Fruit fly (Drosophila melanogaster) whole organism, embryonic: Measurements from ENCODE around the gene SerRS-m.
A peak's percentile ranks its signal among the peaks of the same experiment; 100 is the strongest.

Source experiments
- Awh ChIP-seq: fragments of 200-800 bp; sonication (Bioruptor generic); IDR thresholded peaks from 2 replicates; pipeline ENCODE4, ENCODE4 v1.3.6; 2022; ENCODE audit warnings: missing biosample characterization, missing genetic modification characterization
- CG10274 ChIP-seq: fragments of 200-800 bp; sonication (Bioruptor generic); optimal IDR thresholded peaks from 3 replicates; lab custom pipeline; 2017; ENCODE audit warnings: missing biosample characterization, mild to moderate bottlenecking, missing genetic modification characterization
- CG10543 ChIP-seq: fragments of 200-800 bp; sonication (Bioruptor generic); optimal IDR thresholded peaks from 3 replicates; lab custom pipeline; 2017; ENCODE audit warnings: missing biosample characterization, mild to moderate bottlenecking, missing genetic modification characterization, moderate library complexity
- CG10979 ChIP-seq: fragments of 200-800 bp; sonication (Bioruptor generic); optimal IDR thresholded peaks from 2 replicates; lab custom pipeline; 2018; ENCODE audit warnings: missing biosample characterization, mild to moderate bottlenecking, missing genetic modification characterization, moderate library complexity
- CG11085 ChIP-seq: fragments of 200-800 bp; sonication (Bioruptor generic); IDR thresholded peaks from 2 replicates; pipeline ENCODE4 v1.3.6; 2022; ENCODE audit warnings: missing biosample characterization, missing genetic modification characterization
- CG11456 ChIP-seq: fragments of 200-800 bp; sonication (Bioruptor generic); IDR thresholded peaks from 3 replicates; pipeline ENCODE4 v1.3.6; 2022; ENCODE audit warnings: missing biosample characterization, missing genetic modification characterization
- CG14014 ChIP-seq: fragments of 200-800 bp; sonication (Bioruptor generic); IDR thresholded peaks from 2 replicates; pipeline ENCODE4 v1.3.6; 2022; ENCODE audit warnings: missing biosample characterization, missing genetic modification characterization
- CG14667 ChIP-seq: fragments of 200-800 bp; sonication (Bioruptor generic); IDR thresholded peaks from 2 replicates; pipeline ENCODE4 v1.3.6; 2022; ENCODE audit warnings: missing biosample characterization, missing genetic modification characterization
- CG14860 ChIP-seq: fragments of 200-800 bp; sonication (Bioruptor generic); IDR thresholded peaks from 3 replicates; pipeline ENCODE4 v1.3.6; 2022; ENCODE audit warnings: missing biosample characterization, missing genetic modification characterization; ENCODE audit not compliant: partially characterized antibody
- CG15011 ChIP-seq: fragments of 200-800 bp; sonication (Bioruptor generic); optimal IDR thresholded peaks from 3 replicates; lab custom pipeline; 2018; ENCODE audit warnings: missing biosample characterization, mild to moderate bottlenecking, missing genetic modification characterization
- CG15601 ChIP-seq: fragments of 200-800 bp; sonication (Bioruptor generic); optimal IDR thresholded peaks from 3 replicates; lab custom pipeline; 2019; ENCODE audit warnings: missing biosample characterization, mild to moderate bottlenecking, missing genetic modification characterization, moderate library complexity
- CG17186 ChIP-seq: fragments of 200-800 bp; sonication (Bioruptor generic); optimal IDR thresholded peaks from 3 replicates; lab custom pipeline; 2017; ENCODE audit warnings: missing biosample characterization, missing genetic modification reagents, missing genetic modification characterization
- CG17568 ChIP-seq: fragments of 200-800 bp; sonication (Bioruptor generic); optimal IDR thresholded peaks from 2 replicates; lab custom pipeline; 2018; ENCODE audit warnings: missing biosample characterization, mild to moderate bottlenecking, missing genetic modification characterization, moderate library complexity
- CG18599 ChIP-seq: fragments of 200-800 bp; sonication (Bioruptor generic); optimal IDR thresholded peaks from 3 replicates; lab custom pipeline; 2017; ENCODE audit warnings: missing biosample characterization, missing genetic modification characterization, mild to moderate bottlenecking, moderate library complexity, missing genetic modification reagents
- CG2116 ChIP-seq: fragments of 200-800 bp; sonication (Bioruptor generic); optimal IDR thresholded peaks from 3 replicates; lab custom pipeline; 2018; ENCODE audit warnings: missing biosample characterization, mild to moderate bottlenecking, missing genetic modification characterization
- CG32772 ChIP-seq: fragments of 200-800 bp; sonication (Bioruptor generic); IDR thresholded peaks from 2 replicates; pipeline ENCODE4 v1.3.6; 2022; ENCODE audit warnings: missing biosample characterization, missing genetic modification characterization
- CG3726 ChIP-seq: fragments of 200-800 bp; sonication (Bioruptor generic); IDR thresholded peaks from 3 replicates; pipeline ENCODE4, ENCODE4 v1.3.6; 2022; ENCODE audit warnings: missing biosample characterization, missing genetic modification characterization
- CG42726 ChIP-seq: fragments of 200-800 bp; sonication (Bioruptor generic); IDR thresholded peaks from 2 replicates; pipeline ENCODE4 v1.3.6; 2022; ENCODE audit warnings: missing biosample characterization, missing genetic modification characterization; ENCODE audit not compliant: partially characterized antibody
- CG7556 ChIP-seq: fragments of 200-800 bp; sonication (Bioruptor generic); optimal IDR thresholded peaks from 2 replicates; lab custom pipeline; 2017; ENCODE audit warnings: missing biosample characterization, mild to moderate bottlenecking, missing genetic modification characterization
- CTCF ChIP-seq: fragments of 200-800 bp; sonication (Bioruptor generic); optimal IDR thresholded peaks from 2 replicates; lab custom pipeline; 2017; ENCODE audit warnings: missing biosample characterization, mild to moderate bottlenecking, missing genetic modification characterization, moderate library complexity
- Drgx ChIP-seq: fragments of 200-800 bp; sonication (Bioruptor generic); IDR thresholded peaks from 2 replicates; pipeline ENCODE4 v1.3.6; 2022; ENCODE audit warnings: missing biosample characterization, missing genetic modification characterization
- GATAe ChIP-seq: fragments of 200-800 bp; sonication (Bioruptor generic); conservative IDR thresholded peaks from 2 replicates; pipeline ENCODE4 v1.3.6; 2022; ENCODE audit warnings: missing biosample characterization, missing genetic modification characterization
- HLHmδ ChIP-seq: fragments of 200-800 bp; sonication (Bioruptor generic); optimal IDR thresholded peaks from 2 replicates; lab custom pipeline; 2018; ENCODE audit warnings: missing biosample characterization, mild to moderate bottlenecking, missing genetic modification characterization, moderate library complexity
- Hey ChIP-seq: fragments of 200-800 bp; sonication (Bioruptor generic); optimal IDR thresholded peaks from 3 replicates; lab custom pipeline; 2018; ENCODE audit warnings: missing biosample characterization, mild to moderate bottlenecking, missing genetic modification characterization
- Hr51 ChIP-seq, 2 experiments: fragments of 200-800 bp; sonication (Bioruptor generic); optimal IDR thresholded peaks; 2 replicates in 1 of 2; 3 replicates in 1 of 2; lab custom pipeline; 2016 to 2018; ENCODE audit warnings: missing biosample characterization in 2 of 2, missing genetic modification characterization in 2 of 2, mild to moderate bottlenecking in 1 of 2, moderate library complexity in 1 of 2
- NC2α ChIP-seq: fragments of 200-800 bp; sonication (Bioruptor generic); optimal IDR thresholded peaks from 2 replicates; lab custom pipeline; 2016; ENCODE audit warnings: missing biosample characterization, missing genetic modification characterization
- Nf-YA ChIP-seq: fragments of 200-800 bp; sonication (Bioruptor generic); IDR thresholded peaks from 2 replicates; pipeline ENCODE4 v1.3.6; 2022; ENCODE audit warnings: missing biosample characterization, missing genetic modification characterization
- Nf-YB ChIP-seq: fragments of 200-800 bp; sonication (Bioruptor generic); optimal IDR thresholded peaks from 3 replicates; lab custom pipeline; 2019; ENCODE audit warnings: missing biosample characterization, mild to moderate bottlenecking, missing genetic modification characterization, moderate library complexity
- Ptx1 ChIP-seq: fragments of 200-800 bp; sonication (Bioruptor generic); IDR thresholded peaks from 2 replicates; pipeline ENCODE4 v1.3.6; 2022; ENCODE audit warnings: missing biosample characterization, missing genetic modification characterization
- Sin3A ChIP-seq: fragments of >200 bp; optimal IDR thresholded peaks from 2 replicates; lab custom pipeline; 2018
- chif ChIP-seq, 2 experiments: fragments of 200-800 bp; sonication (Bioruptor generic); optimal IDR thresholded peaks; 3 replicates each; lab custom pipeline; 2016; ENCODE audit warnings: missing biosample characterization in 2 of 2, missing genetic modification characterization in 2 of 2
- chm ChIP-seq: fragments of 200-800 bp; sonication (Bioruptor generic); IDR thresholded peaks from 2 replicates; pipeline ENCODE4 v1.3.6; 2022; ENCODE audit warnings: missing biosample characterization, missing genetic modification characterization
- crp ChIP-seq, 2 experiments: fragments of 200-800 bp; sonication (Bioruptor generic); optimal IDR thresholded peaks; 2 replicates in 1 of 2; 3 replicates in 1 of 2; lab custom pipeline; 2017; ENCODE audit warnings: missing biosample characterization in 2 of 2, missing genetic modification characterization in 2 of 2, mild to moderate bottlenecking in 1 of 2, moderate library complexity in 1 of 2
- danr ChIP-seq: fragments of 200-800 bp; sonication (Bioruptor generic); IDR thresholded peaks from 2 replicates; pipeline ENCODE4 v1.3.6; 2022; ENCODE audit warnings: missing biosample characterization, missing genetic modification characterization
- dimm ChIP-seq: fragments of 200-800 bp; sonication (Bioruptor generic); IDR thresholded peaks from 2 replicates; pipeline ENCODE4 v1.3.6; 2022; ENCODE audit warnings: missing biosample characterization, missing genetic modification characterization
- dm ChIP-seq: fragments of 200-800 bp; sonication (Bioruptor generic); optimal IDR thresholded peaks from 3 replicates; lab custom pipeline; 2016; ENCODE audit warnings: missing biosample characterization, missing genetic modification characterization
- exex ChIP-seq: fragments of 200-800 bp; sonication (Bioruptor generic); optimal IDR thresholded peaks from 4 replicates; lab custom pipeline; 2018; ENCODE audit warnings: missing biosample characterization, mild to moderate bottlenecking, missing genetic modification characterization, moderate library complexity
- fd3F ChIP-seq: fragments of 200-800 bp; sonication (Bioruptor generic); optimal IDR thresholded peaks from 2 replicates; lab custom pipeline; 2018; ENCODE audit warnings: missing biosample characterization, mild to moderate bottlenecking, missing genetic modification characterization, moderate library complexity
- fd96Cb ChIP-seq: fragments of 200-800 bp; sonication (Bioruptor generic); optimal IDR thresholded peaks from 2 replicates; lab custom pipeline; 2018; ENCODE audit warnings: missing biosample characterization, mild to moderate bottlenecking, missing genetic modification characterization, moderate library complexity
- gsb ChIP-seq: fragments of 200-800 bp; sonication (Bioruptor generic); IDR thresholded peaks from 2 replicates; pipeline ENCODE4 v1.3.6; 2022; ENCODE audit warnings: missing biosample characterization, missing genetic modification characterization
- insv ChIP-seq, 2 experiments: fragments of 200-800 bp; sonication (Bioruptor generic); optimal IDR thresholded peaks; 3 replicates each; lab custom pipeline; 2016 to 2018; ENCODE audit warnings: missing biosample characterization in 2 of 2, missing genetic modification characterization in 2 of 2
- kni ChIP-seq: fragments of 200-800 bp; sonication (Bioruptor generic); optimal IDR thresholded peaks from 3 replicates; lab custom pipeline; 2017; ENCODE audit warnings: mild to moderate bottlenecking, missing biosample characterization, missing genetic modification reagents, missing genetic modification characterization
- knrl ChIP-seq: fragments of 200-800 bp; sonication (Bioruptor generic); IDR thresholded peaks from 3 replicates; pipeline ENCODE4 v1.3.6; 2022; ENCODE audit warnings: missing biosample characterization, missing genetic modification characterization; ENCODE audit not compliant: partially characterized antibody
- lilli ChIP-seq: fragments of 200-800 bp; sonication (Bioruptor generic); optimal IDR thresholded peaks from 3 replicates; lab custom pipeline; 2016; ENCODE audit warnings: missing biosample characterization, missing genetic modification characterization
- nerfin-2 ChIP-seq: fragments of 200-800 bp; sonication (Bioruptor generic); IDR thresholded peaks from 2 replicates; pipeline ENCODE4 v1.3.6; 2022; ENCODE audit warnings: missing biosample characterization, missing genetic modification characterization; ENCODE audit not compliant: partially characterized antibody
- p53 ChIP-seq: fragments of 200-800 bp; sonication (Bioruptor generic); optimal IDR thresholded peaks from 2 replicates; lab custom pipeline; 2016; ENCODE audit warnings: missing biosample characterization, missing genetic modification characterization
- seq ChIP-seq: fragments of 200-800 bp; sonication (Bioruptor generic); IDR thresholded peaks from 2 replicates; pipeline ENCODE4 v1.3.6; 2022; ENCODE audit warnings: missing biosample characterization, missing genetic modification characterization
- sna ChIP-seq: fragments of 200-800 bp; sonication (Bioruptor generic); IDR thresholded peaks from 2 replicates; pipeline ENCODE4 v1.3.6; 2022; ENCODE audit warnings: missing biosample characterization, missing genetic modification characterization; ENCODE audit not compliant: partially characterized antibody
- sr ChIP-seq: fragments of 200-800 bp; sonication (Bioruptor generic); IDR thresholded peaks from 3 replicates; pipeline ENCODE4 v1.3.6; 2022; ENCODE audit warnings: missing biosample characterization, missing genetic modification characterization

The SerRS-m gene

dm6 chr3R:15319912-15320746, 20.3 kb upstream of the SerRS-m start, which contains the start of the genes CG6276 and CG44040 (continued):
- TF ChIP-seq Ptx1 (GFP tag; lab: Robert Waterston, UW) (peak; percentile 40; the same call in 1 of the 2 replicates), seq (GFP tag; lab: Robert Waterston, UW) (no peak), gsb (GFP tag; lab: Robert Waterston, UW) (no peak), knrl (GFP tag; lab: Robert Waterston, UW) (no peak), nerfin-2 (GFP tag; lab: Robert Waterston, UW) (no peak), Nf-YB (GFP tag; lab: Kevin White, UChicago) (no peak), CG18599 (GFP tag; lab: Kevin White, UChicago) (peak; percentile 75), insv (GFP tag; optimal IDR thresholded peaks at IDR 0.05; lab: Kevin White, UChicago) (peak in 1 of 2 experiments; percentile 3), CG10543 (GFP tag; lab: Kevin White, UChicago) (peak; percentile 69), sna (GFP tag; lab: Robert Waterston, UW) (no peak), Nf-YA (GFP tag; lab: Robert Waterston, UW) (no peak), lilli (GFP tag; lab: Kevin White, UChicago) (peak; percentile 64), CG15601 (tag; lab: Kevin White, UChicago) (peak; percentile 10), chm (GFP tag; lab: Robert Waterston, UW) (no peak), CG3726 (GFP tag; lab: Robert Waterston, UW) (no peak), CG11456 (GFP tag; lab: Robert Waterston, UW) (no peak), CG14014 (GFP tag; lab: Robert Waterston, UW) (peak; percentile 54; the same call in 1 of the 2 replicates), CG2116 (GFP tag; lab: Kevin White, UChicago) (peak; percentile 24), CG11085 (no peak), crp (GFP tag; optimal IDR thresholded peaks at IDR 0.05; lab: Kevin White, UChicago) (no peak), exex (tag; lab: Kevin White, UChicago) (no peak), fd3F (GFP tag; lab: Kevin White, UChicago) (peak; percentile 5), fd96Cb (tag; lab: Kevin White, UChicago) (no peak), CG15011 (no peak), dimm (GFP tag; lab: Robert Waterston, UW) (no peak), CG14860 (GFP tag; lab: Robert Waterston, UW) (no peak), sr (no peak), CG10274 (GFP tag; lab: Kevin White, UChicago) (peak; percentile 47), CG10979 (peak; percentile 23), p53 (GFP tag; lab: Kevin White, UChicago) (peak; percentile 23), HLHmδ (GFP tag; lab: Kevin White, UChicago) (no peak), chif (GFP tag; optimal IDR thresholded peaks at IDR 0.05; lab: Kevin White, UChicago) (peak in 1 of 2 experiments; percentile 25), dm (GFP tag; lab: Kevin White, UChicago) (no peak), CG32772 (peak; percentile 24; the same call in 1 of the 2 replicates), CG7556 (GFP tag; lab: Kevin White, UChicago) (peak; percentile 40), CTCF (GFP tag; lab: Kevin White, UChicago) (no peak), NC2α (GFP tag; lab: Kevin White, UChicago) (no peak), Awh (GFP tag; lab: Robert Waterston, UW) (peak; percentile 39; the same call in 1 of the 2 replicates), Drgx (GFP tag; lab: Robert Waterston, UW) (peak; percentile 64), kni (GFP tag; lab: Kevin White, UChicago) (no peak), CG42726 (no peak), Hr51 (GFP tag; optimal IDR thresholded peaks at IDR 0.05; lab: Kevin White, UChicago) (peak in 1 of 2 experiments; percentile 57), danr (no peak), CG17568 (GFP tag; lab: Kevin White, UChicago) (no peak), Sin3A (lab: Kevin White, UChicago) (peak; percentile 8), Hey (tag; lab: Kevin White, UChicago) (no peak), CG17186 (GFP tag; lab: Kevin White, UChicago) (no peak), CG14667 (GFP tag; lab: Robert Waterston, UW) (no peak), GATAe (GFP tag; lab: Robert Waterston, UW) (no peak)
